Worm (Caenorhabditis elegans) whole organism, L4 larva: ENCODE results near the gene ceh-75.

Experiments used
- aly-2 ChIP-seq: sonication (generic microtip); optimal IDR thresholded peaks from 2 replicates; lab custom pipeline; 2018; ENCODE audit warnings: missing biosample characterization, missing genetic modification characterization
- ama-1 ChIP-seq: fragments of 150-350 bp; optimal IDR thresholded peaks from 2 replicates; lab custom pipeline; 2014; ENCODE audit warnings: inconsistent platforms, mixed read lengths
- ceh-62 ChIP-seq: sonication (generic microtip); optimal IDR thresholded peaks from 2 replicates; lab custom pipeline; 2017; ENCODE audit warnings: missing biosample characterization, missing genetic modification characterization
- ceh-82 ChIP-seq: sonication (generic microtip); optimal IDR thresholded peaks from 2 replicates; lab custom pipeline; 2017; ENCODE audit warnings: missing biosample characterization, missing genetic modification characterization
- daf-12 ChIP-seq: fragments of 150-350 bp; optimal IDR thresholded peaks from 2 replicates; lab custom pipeline; 2014; ENCODE audit warnings: missing biosample characterization, missing genetic modification reagents, missing genetic modification characterization
- dmd-9 ChIP-seq: fragments of 200-800 bp; sonication (Bioruptor generic); IDR thresholded peaks from 2 replicates; pipeline ENCODE4 v1.3.6; 2022; ENCODE audit warnings: missing genetic modification reagents, missing genetic modification characterization, missing compliant biosample characterization
- nhr-10 ChIP-seq: fragments of 150-350 bp; optimal IDR thresholded peaks from 2 replicates; lab custom pipeline; 2014; ENCODE audit warnings: missing biosample characterization, missing genetic modification characterization
- nhr-77 ChIP-seq: fragments of 150-350 bp; optimal IDR thresholded peaks from 2 replicates; lab custom pipeline; 2014; ENCODE audit warnings: missing biosample characterization, missing genetic modification characterization
- pha-4 ChIP-seq, 2 experiments: fragments of 150-350 bp in 1 of 2; fragments of 200-800 bp in 1 of 2; sonication (Bioruptor generic) in 1 of 2; IDR thresholded peaks in 1 of 2; optimal IDR thresholded peaks in 1 of 2; 2 replicates each; pipeline versions ENCODE4 v1.3.6 to Lab custom; 2014 to 2022; ENCODE audit warnings: missing genetic modification characterization in 2 of 2, missing genetic modification reagents in 2 of 2, missing biosample characterization in 1 of 2, missing compliant biosample characterization in 1 of 2
- pqm-1 ChIP-seq: sonication (generic microtip); optimal IDR thresholded peaks from 2 replicates; lab custom pipeline; 2017; ENCODE audit warnings: missing biosample characterization, missing genetic modification characterization
- sdz-12 ChIP-seq: fragments of 200-800 bp; sonication (Bioruptor generic); optimal IDR thresholded peaks from 2 replicates; lab custom pipeline; 2018; ENCODE audit warnings: mild to moderate bottlenecking, missing genetic modification characterization, missing compliant biosample characterization
- zag-1 ChIP-seq: fragments of 150-350 bp; optimal IDR thresholded peaks from 2 replicates; lab custom pipeline; 2014; ENCODE audit warnings: missing biosample characterization, missing genetic modification characterization

DNA sequence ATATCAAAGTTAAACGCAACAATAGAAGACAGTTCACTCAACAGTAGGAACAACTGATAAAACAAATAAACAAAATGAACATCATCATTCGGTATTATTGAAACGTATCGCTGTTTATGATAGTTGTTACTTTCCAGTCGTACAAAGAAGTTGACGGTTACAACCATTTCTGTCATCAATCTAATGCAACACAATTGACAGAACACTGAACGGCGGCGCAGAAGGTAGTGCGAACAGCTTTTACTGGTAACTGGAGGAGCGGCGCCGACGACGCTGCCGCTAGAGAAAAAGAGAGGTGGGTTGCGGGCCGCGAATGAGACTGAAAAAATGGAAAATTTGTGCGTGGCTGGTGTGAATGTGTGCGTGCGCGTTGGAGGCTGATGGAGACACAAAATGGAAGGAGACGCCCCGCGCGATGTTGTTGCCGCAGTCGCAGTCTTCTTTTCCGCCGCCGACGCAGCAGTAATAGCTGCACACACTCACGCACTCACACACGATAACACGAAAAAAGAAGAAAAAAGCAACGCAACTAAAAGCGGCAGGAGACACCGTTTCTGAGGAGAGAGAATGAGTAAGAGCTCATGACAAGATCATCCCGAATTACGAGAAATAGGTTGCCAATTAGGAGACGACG lies 43.1 kb downstream of the ceh-75 start:
- TF ChIP-seq zag-1 (tag; lab: Kevin White, UChicago): no peak
- no peak for TF ChIP-seq pha-4 (GFP tag; IDR thresholded peaks at IDR 0.05; lab: Robert Waterston, UW)
- TF ChIP-seq pha-4 (tag; optimal IDR thresholded peaks at IDR 0.05; lab: Kevin White, UChicago): no peak
- TF ChIP-seq nhr-77 (tag; lab: Kevin White, UChicago): no peak
- TF ChIP-seq ceh-82 (tag; lab: Kevin White, UChicago): no peak
- TF ChIP-seq aly-2: no peak
- no peak for TF ChIP-seq ceh-62 (tag; lab: Kevin White, UChicago)
- TF ChIP-seq dmd-9: no peak
- no peak for TF ChIP-seq pqm-1 (tag; lab: Kevin White, UChicago)
- no peak for TF ChIP-seq daf-12
- no peak for TF ChIP-seq nhr-10 (tag; lab: Kevin White, UChicago)
- no peak for TF ChIP-seq sdz-12 (GFP tag; lab: Kevin White, UChicago)
- TF ChIP-seq ama-1 (lab: Kevin White, UChicago): no peak
